Fruit fly (Drosophila melanogaster): ENCODE measurements around the gene CG2113.

DNA sequence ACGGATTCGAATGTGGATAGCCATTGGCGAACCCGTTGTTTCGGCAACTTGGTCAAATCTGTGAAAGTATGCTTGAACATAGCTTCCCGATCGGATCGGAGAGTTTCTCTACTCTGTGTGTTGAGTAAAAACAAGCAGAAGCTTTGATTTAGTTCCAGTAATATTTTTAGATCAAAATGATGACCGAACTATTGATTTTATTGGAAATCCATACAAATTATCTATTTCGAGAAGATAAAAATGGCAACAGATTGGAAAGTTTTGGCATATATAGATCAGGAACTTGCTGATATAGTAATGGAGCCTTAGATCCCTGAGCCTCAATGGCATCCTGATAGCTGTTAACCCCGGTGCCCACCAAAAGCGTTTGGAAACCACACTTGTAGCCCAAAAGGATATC lies 21.0 kb downstream of the CG2113 start, which contains the start of gene CG32488:
- TF ChIP-seq Hr38 (GFP tag; optimal IDR thresholded peaks at IDR 0.05) (no peak), Met (GFP tag; optimal IDR thresholded peaks at IDR 0.05) (no peak), pdm3 (GFP tag; optimal IDR thresholded peaks at IDR 0.05) (no peak), svp (GFP tag) (no peak), Blimp-1 (GFP tag; optimal IDR thresholded peaks at IDR 0.05) (no peak), CG32006 (GFP tag; optimal IDR thresholded peaks at IDR 0.05) (no peak), Hr4 (GFP tag; optimal IDR thresholded peaks at IDR 0.05) (no peak), Hr39 (GFP tag; optimal IDR thresholded peaks at IDR 0.05) (no peak), Sox102F (GFP tag; optimal IDR thresholded peaks at IDR 0.05) (no peak), dac (GFP tag; optimal IDR thresholded peaks at IDR 0.05) (no peak), CG31627 (GFP tag; optimal IDR thresholded peaks at IDR 0.05) (no peak), fd85E (GFP tag; optimal IDR thresholded peaks at IDR 0.05) (no peak), CG16779 (tag; optimal IDR thresholded peaks at IDR 0.05) (no peak)

Data from whole organism, prepupa.